Fruit fly (Drosophila melanogaster): Measurements from ENCODE around the gene CG14422.

Gene CG14422

dm6 chrX:2977857-2978473 is 34.8 kb downstream of the CG14422 start (continued):
- TF ChIP-seq CG10209 (GFP tag; optimal IDR thresholded peaks at IDR 0.05) (peak; percentile 44), Taf1 (GFP tag; IDR thresholded peaks at IDR 0.05) (no peak), crp (GFP tag; optimal IDR thresholded peaks at IDR 0.05) (no peak), ap (GFP tag; IDR thresholded peaks at IDR 0.05) (no peak), CG15696 (tag; optimal IDR thresholded peaks at IDR 0.05) (peak; percentile 43), nom (GFP tag; optimal IDR thresholded peaks at IDR 0.05) (no peak), nerfin-2 (GFP tag; IDR thresholded peaks at IDR 0.05; ENCODE audit: partially characterized antibody) (no peak), CG8944 (GFP tag; optimal IDR thresholded peaks at IDR 0.05) (peak; percentile 20), CG18262 (tag; optimal IDR thresholded peaks at IDR 0.05) (peak; percentile 50), dati (GFP tag; IDR thresholded peaks at IDR 0.05) (no peak), CG31441 (GFP tag; IDR thresholded peaks at IDR 0.05) (peak; percentile 52; the same call in 1 of the 2 replicates), ind (GFP tag; optimal IDR thresholded peaks at IDR 0.05) (peak; percentile 9), CG6175 (GFP tag; IDR thresholded peaks at IDR 0.05) (no peak), unpg (GFP tag; optimal IDR thresholded peaks at IDR 0.05) (peak; percentile 53), gcm (GFP tag; optimal IDR thresholded peaks at IDR 0.05) (no peak), Sox102F (GFP tag; optimal IDR thresholded peaks at IDR 0.05) (peak; percentile 52), luna (GFP tag; optimal IDR thresholded peaks at IDR 0.05) (no peak), HLHmδ (GFP tag; optimal IDR thresholded peaks at IDR 0.05) (no peak), CG4424 (GFP tag; optimal IDR thresholded peaks at IDR 0.05) (peak; percentile 51), CG10274 (GFP tag; optimal IDR thresholded peaks at IDR 0.05) (no peak), Ets97D (GFP tag; optimal IDR thresholded peaks at IDR 0.05) (no peak), jumu (GFP tag; optimal IDR thresholded peaks at IDR 0.05) (no peak), CG17359 (tag; optimal IDR thresholded peaks at IDR 0.05) (peak; percentile 0), Mrtf (GFP tag; IDR thresholded peaks at IDR 0.05) (no peak), E2f1 (GFP tag; IDR thresholded peaks at IDR 0.05) (0 out of 2 replicates have a peak, but pooled peaks have one; percentile 29), D19A (tag; optimal IDR thresholded peaks at IDR 0.05) (peak; percentile 0), CG13123 (GFP tag; optimal IDR thresholded peaks at IDR 0.05) (no peak), CG7839 (tag; optimal IDR thresholded peaks at IDR 0.05) (peak; percentile 42), grn (GFP tag; optimal IDR thresholded peaks at IDR 0.05) (no peak), Med (GFP tag) (peak; percentile 77), Hmx (GFP tag; optimal IDR thresholded peaks at IDR 0.05) (no peak), rib (GFP tag; IDR thresholded peaks at IDR 0.05) (no peak), CG3407 (GFP tag; optimal IDR thresholded peaks at IDR 0.05) (peak; percentile 13), ken (GFP tag; IDR thresholded peaks at IDR 0.05) (peak; percentile 51; the same call in 1 of the 3 replicates), otp (GFP tag; IDR thresholded peaks at IDR 0.05) (0 out of 3 replicates have a peak, but pooled peaks have one; percentile 23), CG4730 (GFP tag; IDR thresholded peaks at IDR 0.05) (no peak), gem (tag; optimal IDR thresholded peaks at IDR 0.05) (peak; percentile 65), CG2202 (tag; optimal IDR thresholded peaks at IDR 0.05) (peak; percentile 35), slbo (GFP tag; IDR thresholded peaks at IDR 0.05) (peak; percentile 39; the same call in 1 of the 2 replicates), PHDP (tag; optimal IDR thresholded peaks at IDR 0.05) (peak; percentile 25), row (GFP tag; IDR thresholded peaks at IDR 0.05) (peak; percentile 50; the same call in 2 of the 3 replicates), CG17361 (GFP tag; IDR thresholded peaks at IDR 0.05) (peak; percentile 45; the same call in 1 of the 3 replicates), stwl (tag; optimal IDR thresholded peaks at IDR 0.05) (peak; percentile 24), CG4404 (GFP tag; IDR thresholded peaks at IDR 0.05) (peak; percentile 44; the same call in 1 of the 2 replicates), nmo (GFP tag; optimal IDR thresholded peaks at IDR 0.05) (peak; percentile 38), oc (tag; optimal IDR thresholded peaks at IDR 0.05) (peak; percentile 8), Hr3 (GFP tag; optimal IDR thresholded peaks at IDR 0.05) (peak; percentile 52), Atf6 (GFP tag; IDR thresholded peaks at IDR 0.05) (no peak), Drgx (GFP tag; IDR thresholded peaks at IDR 0.05) (peak; percentile 67; the same call in 1 of the 2 replicates), CG2129 (GFP tag; IDR thresholded peaks at IDR 0.05; ENCODE audit: partially characterized antibody) (no peak)

Measured in whole organism, embryonic.